Worm (Caenorhabditis elegans): Measurements from ENCODE around the gene ZK1055.4.

Gene ZK1055.4

DNA sequence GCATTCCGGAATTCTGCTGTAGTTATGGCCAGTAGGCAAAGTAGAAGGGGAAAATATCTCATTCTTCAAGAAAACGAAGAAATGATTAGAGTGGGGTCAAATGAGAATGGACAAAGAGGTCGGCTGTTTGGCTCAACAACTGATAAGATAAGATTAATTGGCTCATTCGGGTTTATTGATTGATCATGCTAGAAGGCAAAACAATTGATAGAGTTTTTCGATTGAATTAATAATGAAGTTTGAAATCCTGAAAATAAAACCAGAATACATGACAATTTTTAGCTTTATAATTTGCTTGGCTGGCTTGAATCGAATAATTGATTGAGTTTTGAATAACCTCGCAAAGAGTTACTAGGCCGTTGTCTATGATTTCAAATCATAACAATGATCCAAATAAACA, 44.4 kb downstream of the ZK1055.4 start, which contains the start of gene ppt-1:
TSS of gene ppt-1 (minus strand) at position 101 of the 400 bp plus-strand sequence.
- TF ChIP-seq ceh-14 (tag; optimal IDR thresholded peaks at IDR 0.05) (no peak), T23F11.4 (GFP tag; optimal IDR thresholded peaks at IDR 0.05) (no peak), elt-2 (tag; optimal IDR thresholded peaks at IDR 0.05) (peak; percentile 33)

DNA sequence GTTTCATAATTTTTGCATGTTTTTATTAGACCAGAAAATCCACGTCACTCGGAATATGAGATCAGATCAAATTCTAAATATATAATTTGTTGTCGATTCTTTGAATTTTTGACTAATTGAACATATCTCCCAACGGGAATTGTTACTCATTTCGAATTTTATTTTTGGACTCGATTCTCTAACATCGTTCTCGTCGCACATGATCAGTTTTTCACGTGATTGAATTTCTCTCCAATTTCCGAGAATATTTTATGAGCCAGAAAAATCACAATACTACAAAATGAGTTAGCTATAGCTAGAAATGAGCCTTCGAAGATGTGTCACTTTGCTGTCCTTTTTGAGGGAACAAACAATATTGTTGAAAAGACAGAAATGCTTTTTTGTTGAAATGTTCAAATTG, 48.9 kb downstream of the ZK1055.4 start:
- TF ChIP-seq K09A11.1 (tag; optimal IDR thresholded peaks at IDR 0.05; ENCODE audit: insufficient read depth), result no peak
- no peak for TF ChIP-seq ceh-22 (tag; optimal IDR thresholded peaks at IDR 0.05)
- TF ChIP-seq lim-6 (tag; optimal IDR thresholded peaks at IDR 0.05), result no peak
- TF ChIP-seq pha-4 (tag; optimal IDR thresholded peaks at IDR 0.05), result no peak
- TF ChIP-seq sdc-2 (tag; optimal IDR thresholded peaks at IDR 0.05), result no peak
- TF ChIP-seq ttx-3 (tag; optimal IDR thresholded peaks at IDR 0.05), result no peak
- TF ChIP-seq pax-1 (tag; optimal IDR thresholded peaks at IDR 0.05), result no peak
- TF ChIP-seq tbx-2 (tag; optimal IDR thresholded peaks at IDR 0.05), result no peak
- TF ChIP-seq ceh-34 (tag; optimal IDR thresholded peaks at IDR 0.05), result no peak
- TF ChIP-seq che-1 (tag; optimal IDR thresholded peaks at IDR 0.05), result no peak
- no peak for TF ChIP-seq elt-2 (tag; optimal IDR thresholded peaks at IDR 0.05)

DNA sequence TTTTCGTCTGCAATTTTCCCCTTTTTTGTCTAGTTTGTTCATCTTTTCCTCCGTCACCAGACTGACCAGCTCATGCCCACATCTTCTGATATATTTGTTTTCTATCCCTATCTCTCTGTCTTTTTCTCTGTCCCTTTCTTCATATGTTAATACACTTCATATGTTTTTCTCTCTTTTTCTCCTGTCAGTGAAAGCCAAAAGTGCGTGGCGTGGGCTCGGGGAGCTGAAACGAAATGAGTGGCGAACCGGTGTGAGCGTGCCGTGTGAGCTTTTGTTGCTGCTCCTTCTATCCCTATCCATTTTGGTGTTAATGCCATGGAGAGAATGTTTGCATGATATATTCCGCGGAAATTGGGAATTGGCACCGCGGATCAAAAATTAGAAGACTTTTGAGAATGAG, 50.0 kb downstream of the ZK1055.4 start:
- TF ChIP-seq ceh-45 (GFP tag; IDR thresholded peaks at IDR 0.05) (no peak), elt-2 (tag; optimal IDR thresholded peaks at IDR 0.05) (no peak), ama-1 (optimal IDR thresholded peaks at IDR 0.05) (no peak), ahr-1 (tag; optimal IDR thresholded peaks at IDR 0.05) (no peak), npax-4 (tag; optimal IDR thresholded peaks at IDR 0.05) (no peak), unc-3 (GFP tag; conservative IDR thresholded peaks at IDR 0.05) (no peak), unc-3 (tag; optimal IDR thresholded peaks at IDR 0.05) (no peak), sox-4 (tag; optimal IDR thresholded peaks at IDR 0.05) (no peak), odd-2 (tag; optimal IDR thresholded peaks at IDR 0.05) (no peak), unc-42 (tag; optimal IDR thresholded peaks at IDR 0.05) (no peak), pha-2 (tag; optimal IDR thresholded peaks at IDR 0.05) (no peak), che-1 (tag; optimal IDR thresholded peaks at IDR 0.05) (no peak), syd-9 (tag; optimal IDR thresholded peaks at IDR 0.05) (no peak)

DNA sequence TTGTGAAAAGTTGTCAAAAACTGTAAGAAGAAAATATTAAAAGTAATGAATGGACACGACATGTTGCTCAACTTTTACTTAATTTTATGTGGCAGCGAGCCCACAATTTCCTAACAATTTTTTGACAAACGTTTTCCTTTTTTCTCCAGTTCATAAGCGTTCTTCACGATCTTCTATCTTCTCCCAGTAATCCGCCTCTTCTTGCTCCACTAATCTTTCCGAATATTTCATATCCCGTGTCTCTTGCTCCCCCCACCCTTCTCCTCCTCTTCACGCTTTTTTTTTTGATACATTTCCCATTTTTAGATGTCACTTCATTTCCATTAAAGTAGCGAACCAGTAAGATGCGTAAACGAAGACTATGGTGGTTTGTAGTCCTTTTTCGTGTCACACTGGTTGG, 51.1 kb downstream of the ZK1055.4 start, which contains the start of gene scd-2:
TSS of gene scd-2 (plus strand) at position 301 of the 400 bp plus-strand sequence.
- TF ChIP-seq ceh-31 (tag; optimal IDR thresholded peaks at IDR 0.05) (no peak), Y22D7AL.16 (tag; optimal IDR thresholded peaks at IDR 0.05) (no peak), F13H6.1 (tag; optimal IDR thresholded peaks at IDR 0.05) (no peak), rnt-1 (tag; optimal IDR thresholded peaks at IDR 0.05) (no peak), ceh-9 (tag; optimal IDR thresholded peaks at IDR 0.05) (no peak)

Measured in whole organism, late embryonic.